Worm (Caenorhabditis elegans): ENCODE results near the gene chch-3.

DNA sequence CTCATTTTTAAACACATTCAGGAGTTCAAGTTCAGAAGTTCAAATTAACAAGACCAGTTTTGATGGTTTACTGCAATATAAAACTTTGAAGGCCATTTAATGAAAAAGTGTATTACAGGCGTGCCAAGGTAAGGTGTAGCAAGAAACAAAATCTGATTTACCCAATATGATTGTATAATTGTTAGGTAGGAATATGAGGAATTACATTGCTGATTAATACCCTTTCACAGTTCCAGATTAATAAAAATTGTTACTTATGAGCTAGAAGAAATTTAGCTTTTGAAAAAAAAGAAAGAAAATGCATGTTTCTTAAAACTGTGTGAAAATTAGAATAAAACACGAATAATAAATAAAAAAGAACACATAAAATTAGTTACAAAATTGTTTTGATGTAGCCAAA is 16.8 kb downstream of the chch-3 start, which contains the start of gene kin-15:
- no peak for TF ChIP-seq zip-11 (GFP tag; IDR thresholded peaks at IDR 0.05)
- no peak for TF ChIP-seq ces-1 (GFP tag; optimal IDR thresholded peaks at IDR 0.05)
- TF ChIP-seq lin-15B (tag; optimal IDR thresholded peaks at IDR 0.05) = no peak
- TF ChIP-seq egl-27 (tag; optimal IDR thresholded peaks at IDR 0.05) = no peak
- TF ChIP-seq unc-62 (GFP tag; optimal IDR thresholded peaks at IDR 0.05 in 1 of 2) = no peak
- TF ChIP-seq unc-62 (tag; optimal IDR thresholded peaks at IDR 0.05) = no peak
- no peak for TF ChIP-seq nhr-42 (GFP tag; IDR thresholded peaks at IDR 0.05)
- TF ChIP-seq daf-8 (GFP tag; IDR thresholded peaks at IDR 0.05) = no peak
- no peak for TF ChIP-seq D1046.2 (GFP tag; IDR thresholded peaks at IDR 0.05)
- TF ChIP-seq vab-7 (GFP tag; IDR thresholded peaks at IDR 0.05) = no peak
- no peak for TF ChIP-seq aha-1 (tag)
- TF ChIP-seq lin-38 (GFP tag; IDR thresholded peaks at IDR 0.05) = no peak
- TF ChIP-seq daf-16 (GFP tag; optimal IDR thresholded peaks at IDR 0.05) = no peak
- no peak for TF ChIP-seq daf-16 (tag; optimal IDR thresholded peaks at IDR 0.05)
